Fruit fly (Drosophila melanogaster) whole organism, pupa: ENCODE results near the gene Noc2.

Source experiments
- CG13204 ChIP-seq: fragments of 200-800 bp; sonication (Bioruptor generic); optimal IDR thresholded peaks from 2 replicates; lab custom pipeline; 2018; ENCODE audit warnings: missing biosample characterization, mild to moderate bottlenecking, missing genetic modification characterization, moderate library complexity
- CG14655 ChIP-seq: fragments of 200-800 bp; sonication (Bioruptor generic); optimal IDR thresholded peaks from 3 replicates; lab custom pipeline; 2017; ENCODE audit warnings: mild to moderate bottlenecking, missing biosample characterization, missing genetic modification reagents, missing genetic modification characterization
- CG15710 ChIP-seq: fragments of 200-800 bp; sonication (Bioruptor generic); optimal IDR thresholded peaks from 2 replicates; lab custom pipeline; 2018; ENCODE audit warnings: missing biosample characterization, mild to moderate bottlenecking, missing genetic modification characterization, moderate library complexity
- CG4496 ChIP-seq: fragments of 200-800 bp; sonication (Bioruptor generic); IDR thresholded peaks from 3 replicates; pipeline ENCODE4 v1.3.6; 2022; ENCODE audit warnings: missing biosample characterization, missing genetic modification characterization
- CG8159 ChIP-seq: fragments of 200-800 bp; sonication (Bioruptor generic); optimal IDR thresholded peaks from 3 replicates; lab custom pipeline; 2018; ENCODE audit warnings: missing biosample characterization, mild to moderate bottlenecking, missing genetic modification characterization, moderate library complexity
- CG8301 ChIP-seq: fragments of 200-800 bp; sonication (Bioruptor generic); optimal IDR thresholded peaks from 2 replicates; lab custom pipeline; 2018; ENCODE audit warnings: missing biosample characterization, mild to moderate bottlenecking, missing genetic modification characterization
- CG9948 ChIP-seq: fragments of 200-800 bp; sonication (Bioruptor generic); optimal IDR thresholded peaks from 2 replicates; lab custom pipeline; 2018; ENCODE audit warnings: missing biosample characterization, mild to moderate bottlenecking, missing genetic modification characterization, moderate library complexity
- D1 ChIP-seq: fragments of 200-800 bp; sonication (Bioruptor generic); optimal IDR thresholded peaks from 2 replicates; lab custom pipeline; 2018; ENCODE audit warnings: missing biosample characterization, mild to moderate bottlenecking, missing genetic modification characterization, moderate library complexity
- EcR ChIP-seq: fragments of 200-800 bp; sonication (Bioruptor generic); optimal IDR thresholded peaks from 3 replicates; lab custom pipeline; 2019; ENCODE audit warnings: missing biosample characterization, missing genetic modification characterization, mild to moderate bottlenecking, moderate library complexity, missing genetic modification reagents
- Ets98B ChIP-seq: fragments of 200-800 bp; sonication (Bioruptor generic); IDR thresholded peaks from 2 replicates; pipeline ENCODE4 v1.3.6; 2022; ENCODE audit warnings: missing biosample characterization, missing genetic modification characterization

- TF ChIP-seq CG15710 (tag; lab: Kevin White, UChicago) (no peak), EcR (GFP tag; lab: Kevin White, UChicago) (no peak), CG8159 (tag; lab: Kevin White, UChicago) (no peak), CG13204 (GFP tag; lab: Kevin White, UChicago) (no peak), CG8301 (tag; lab: Kevin White, UChicago) (no peak), D1 (no peak), CG14655 (GFP tag; lab: Kevin White, UChicago) (no peak), CG9948 (tag; lab: Kevin White, UChicago) (no peak), Ets98B (GFP tag; lab: Robert Waterston, UW) (no peak), CG4496 (GFP tag; lab: Robert Waterston, UW) (no peak)
These were observed 9.6 kb upstream of the Noc2 start for dm6 chr2L:21153844-21154243.
